Fruit fly (Drosophila melanogaster) whole organism, embryonic: ENCODE results near the gene CG17564.
A peak's percentile ranks its signal among the peaks of the same experiment; 100 is the strongest.

Experiments
- Atf6 ChIP-seq: fragments of 200-800 bp; sonication (Bioruptor generic); IDR thresholded peaks from 2 replicates; pipeline ENCODE4 v1.3.6; 2022; ENCODE audit warnings: missing biosample characterization, missing genetic modification characterization
- Blimp-1 ChIP-seq: fragments of 200-800 bp; sonication (Bioruptor generic); optimal IDR thresholded peaks from 3 replicates; lab custom pipeline; 2018; ENCODE audit warnings: missing biosample characterization, missing genetic modification characterization, mild to moderate bottlenecking, moderate library complexity, missing genetic modification reagents
- CG10147 ChIP-seq: fragments of 200-800 bp; sonication (Bioruptor generic); optimal IDR thresholded peaks from 2 replicates; lab custom pipeline; 2019; ENCODE audit warnings: missing biosample characterization, mild to moderate bottlenecking, missing genetic modification characterization, moderate library complexity
- CG10209 ChIP-seq: fragments of 200-800 bp; sonication (Bioruptor generic); optimal IDR thresholded peaks from 3 replicates; lab custom pipeline; 2017; ENCODE audit warnings: missing biosample characterization, mild to moderate bottlenecking, missing genetic modification characterization, missing genetic modification reagents
- CG11085 ChIP-seq: fragments of 200-800 bp; sonication (Bioruptor generic); IDR thresholded peaks from 2 replicates; pipeline ENCODE4 v1.3.6; 2022; ENCODE audit warnings: missing biosample characterization, missing genetic modification characterization
- CG11695 ChIP-seq: fragments of 200-800 bp; sonication (Bioruptor generic); IDR thresholded peaks from 3 replicates; pipeline ENCODE4 v1.3.6; 2022; ENCODE audit warnings: missing biosample characterization, missing genetic modification characterization
- CG12236 ChIP-seq: fragments of 200-800 bp; sonication (Bioruptor generic); optimal IDR thresholded peaks from 2 replicates; lab custom pipeline; 2016; ENCODE audit warnings: missing biosample characterization, missing genetic modification characterization
- CG12769 ChIP-seq: fragments of 200-800 bp; sonication (Bioruptor generic); optimal IDR thresholded peaks from 2 replicates; lab custom pipeline; 2019; ENCODE audit warnings: missing biosample characterization, mild to moderate bottlenecking, missing genetic modification characterization, moderate library complexity
- CG13287 ChIP-seq: fragments of 200-800 bp; sonication (Bioruptor generic); IDR thresholded peaks from 2 replicates; pipeline ENCODE4 v1.3.6; 2022; ENCODE audit warnings: missing biosample characterization, missing genetic modification characterization; ENCODE audit not compliant: partially characterized antibody
- CG17186 ChIP-seq: fragments of 200-800 bp; sonication (Bioruptor generic); optimal IDR thresholded peaks from 3 replicates; lab custom pipeline; 2017; ENCODE audit warnings: missing biosample characterization, missing genetic modification reagents, missing genetic modification characterization
- CG17359 ChIP-seq: fragments of 200-800 bp; sonication (Bioruptor generic); optimal IDR thresholded peaks from 3 replicates; lab custom pipeline; 2018; ENCODE audit warnings: missing biosample characterization, mild to moderate bottlenecking, missing genetic modification characterization, moderate library complexity
- CG17361 ChIP-seq: fragments of 200-800 bp; sonication (Bioruptor generic); IDR thresholded peaks from 3 replicates; pipeline ENCODE4 v1.3.6; 2022; ENCODE audit warnings: missing biosample characterization, missing genetic modification characterization
- CG17385 ChIP-seq: fragments of 200-800 bp; sonication (Bioruptor generic); optimal IDR thresholded peaks from 3 replicates; lab custom pipeline; 2018; ENCODE audit warnings: missing biosample characterization, mild to moderate bottlenecking, missing genetic modification characterization
- CG17612 ChIP-seq: fragments of 200-800 bp; sonication (Bioruptor generic); IDR thresholded peaks from 2 replicates; pipeline ENCODE4 v1.3.6; 2022; ENCODE audit warnings: missing biosample characterization, missing genetic modification characterization
- CG2120 ChIP-seq: fragments of 200-800 bp; sonication (Bioruptor generic); optimal IDR thresholded peaks from 3 replicates; lab custom pipeline; 2016; ENCODE audit warnings: missing biosample characterization, missing genetic modification characterization
- CG2875 ChIP-seq: fragments of 200-800 bp; sonication (Bioruptor generic); optimal IDR thresholded peaks from 2 replicates; lab custom pipeline; 2017; ENCODE audit warnings: missing biosample characterization, mild to moderate bottlenecking, missing genetic modification characterization, missing genetic modification reagents
- CG30020 ChIP-seq: fragments of 200-800 bp; optimal IDR thresholded peaks from 2 replicates; lab custom pipeline; 2019; ENCODE audit warnings: missing biosample characterization, mild to moderate bottlenecking, missing genetic modification characterization, moderate library complexity
- CG30431 ChIP-seq: fragments of 200-800 bp; sonication (Bioruptor generic); optimal IDR thresholded peaks from 2 replicates; lab custom pipeline; 2017; ENCODE audit warnings: missing biosample characterization, missing genetic modification characterization
- CG31224 ChIP-seq: fragments of 200-800 bp; sonication (Bioruptor generic); IDR thresholded peaks from 2 replicates; pipeline ENCODE4 v1.3.6; 2022; ENCODE audit warnings: missing biosample characterization, missing genetic modification characterization
- CG3726 ChIP-seq: fragments of 200-800 bp; sonication (Bioruptor generic); IDR thresholded peaks from 3 replicates; pipeline ENCODE4, ENCODE4 v1.3.6; 2022; ENCODE audit warnings: missing biosample characterization, missing genetic modification characterization
- CG4707 ChIP-seq: fragments of 200-800 bp; sonication (Bioruptor generic); optimal IDR thresholded peaks from 2 replicates; lab custom pipeline; 2018; ENCODE audit warnings: missing biosample characterization, mild to moderate bottlenecking, missing genetic modification characterization, moderate library complexity
- CG6175 ChIP-seq: fragments of 200-800 bp; sonication (Bioruptor generic); IDR thresholded peaks from 3 replicates; pipeline ENCODE4 v1.3.6; 2022; ENCODE audit warnings: missing biosample characterization, missing genetic modification characterization
- CG6683 ChIP-seq: fragments of 200-800 bp; sonication (Bioruptor generic); optimal IDR thresholded peaks from 2 replicates; lab custom pipeline; 2017; ENCODE audit warnings: missing biosample characterization, mild to moderate bottlenecking, missing genetic modification characterization, missing genetic modification reagents
- CG6854 ChIP-seq: fragments of 200-800 bp; sonication (Bioruptor generic); optimal IDR thresholded peaks from 3 replicates; lab custom pipeline; 2017; ENCODE audit warnings: missing biosample characterization, mild to moderate bottlenecking, missing genetic modification characterization
- CG9797 ChIP-seq: fragments of 200-800 bp; sonication (Bioruptor generic); optimal IDR thresholded peaks from 3 replicates; lab custom pipeline; 2018; ENCODE audit warnings: missing biosample characterization, mild to moderate bottlenecking, missing genetic modification characterization
- CG9876 ChIP-seq: fragments of 200-800 bp; sonication (Bioruptor generic); optimal IDR thresholded peaks from 2 replicates; lab custom pipeline; 2016; ENCODE audit warnings: missing biosample characterization, missing genetic modification characterization
- Dad ChIP-seq: fragments of 200-800 bp; sonication (Bioruptor generic); optimal IDR thresholded peaks from 3 replicates; lab custom pipeline; 2016; ENCODE audit warnings: missing biosample characterization, missing genetic modification characterization
- Dref ChIP-seq: fragments of 200-800 bp; sonication (Bioruptor generic); IDR thresholded peaks from 2 replicates; pipeline ENCODE4 v1.3.6; 2022; ENCODE audit warnings: missing biosample characterization, missing genetic modification characterization
- Hey ChIP-seq: fragments of 200-800 bp; sonication (Bioruptor generic); optimal IDR thresholded peaks from 3 replicates; lab custom pipeline; 2018; ENCODE audit warnings: missing biosample characterization, mild to moderate bottlenecking, missing genetic modification characterization
- Hmx ChIP-seq: fragments of 200-800 bp; sonication (Bioruptor generic); optimal IDR thresholded peaks from 2 replicates; lab custom pipeline; 2016; ENCODE audit warnings: missing biosample characterization, missing genetic modification characterization
- MESR4 ChIP-seq: fragments of 200-800 bp; sonication (Bioruptor generic); optimal IDR thresholded peaks from 2 replicates; lab custom pipeline; 2018; ENCODE audit warnings: missing biosample characterization, mild to moderate bottlenecking, missing genetic modification characterization, moderate library complexity
- Usf ChIP-seq: fragments of 200-800 bp; sonication (Bioruptor generic); optimal IDR thresholded peaks from 2 replicates; lab custom pipeline; 2017; ENCODE audit warnings: missing genotype, missing biosample characterization, missing genetic modification characterization
- ato ChIP-seq: fragments of 200-800 bp; sonication (Bioruptor generic); IDR thresholded peaks from 2 replicates; pipeline ENCODE4 v1.3.6; 2022; ENCODE audit warnings: missing biosample characterization, missing genetic modification characterization; ENCODE audit not compliant: partially characterized antibody
- chn ChIP-seq: fragments of 200-800 bp; sonication (Bioruptor generic); optimal IDR thresholded peaks from 2 replicates; lab custom pipeline; 2016; ENCODE audit warnings: missing biosample characterization, missing genetic modification characterization
- ci ChIP-seq: fragments of 200-800 bp; sonication (Bioruptor generic); IDR thresholded peaks from 3 replicates; pipeline ENCODE4 v1.3.6; 2022; ENCODE audit warnings: missing biosample characterization, missing genetic modification characterization
- dm ChIP-seq: fragments of 200-800 bp; sonication (Bioruptor generic); optimal IDR thresholded peaks from 3 replicates; lab custom pipeline; 2016; ENCODE audit warnings: missing biosample characterization, missing genetic modification characterization
- fru ChIP-seq: fragments of >200 bp; optimal IDR thresholded peaks from 2 replicates; lab custom pipeline; 2017
- ftz-f1 ChIP-seq: fragments of 200-800 bp; sonication (Bioruptor generic); optimal IDR thresholded peaks from 2 replicates; lab custom pipeline; 2016; ENCODE audit warnings: missing biosample characterization, missing genetic modification characterization
- her ChIP-seq: fragments of 200-800 bp; sonication (Bioruptor generic); optimal IDR thresholded peaks from 2 replicates; lab custom pipeline; 2016; ENCODE audit warnings: missing biosample characterization, missing genetic modification characterization
- insv ChIP-seq, 2 experiments: fragments of 200-800 bp; sonication (Bioruptor generic); optimal IDR thresholded peaks; 3 replicates each; lab custom pipeline; 2016 to 2018; ENCODE audit warnings: missing biosample characterization in 2 of 2, missing genetic modification characterization in 2 of 2
- nerfin-2 ChIP-seq: fragments of 200-800 bp; sonication (Bioruptor generic); IDR thresholded peaks from 2 replicates; pipeline ENCODE4 v1.3.6; 2022; ENCODE audit warnings: missing biosample characterization, missing genetic modification characterization; ENCODE audit not compliant: partially characterized antibody
- oc ChIP-seq: fragments of 200-800 bp; sonication (Bioruptor generic); optimal IDR thresholded peaks from 2 replicates; lab custom pipeline; 2018; ENCODE audit warnings: missing biosample characterization, mild to moderate bottlenecking, missing genetic modification characterization, moderate library complexity
- pfk ChIP-seq: fragments of 200-800 bp; sonication (Bioruptor generic); optimal IDR thresholded peaks from 2 replicates; lab custom pipeline; 2018; ENCODE audit warnings: missing biosample characterization, mild to moderate bottlenecking, missing genetic modification characterization, moderate library complexity
- pros ChIP-seq: fragments of 200-800 bp; sonication (Bioruptor generic); optimal IDR thresholded peaks from 3 replicates; lab custom pipeline; 2019; ENCODE audit warnings: missing biosample characterization, mild to moderate bottlenecking, missing genetic modification characterization, moderate library complexity
- pum ChIP-seq: fragments of 200-800 bp; sonication (Bioruptor generic); optimal IDR thresholded peaks from 2 replicates; lab custom pipeline; 2016; ENCODE audit warnings: missing biosample characterization, missing genetic modification characterization
- scrt ChIP-seq: fragments of 200-800 bp; sonication (Bioruptor generic); optimal IDR thresholded peaks from 2 replicates; lab custom pipeline; 2018; ENCODE audit warnings: missing biosample characterization, mild to moderate bottlenecking, missing genetic modification characterization, moderate library complexity
- sens ChIP-seq: fragments of 200-800 bp; sonication (Bioruptor generic); peaks from one replicate; lab custom pipeline; 2016; ENCODE audit warnings: missing biosample characterization, missing genetic modification characterization
- sens-2 ChIP-seq: fragments of 200-800 bp; sonication (Bioruptor generic); IDR thresholded peaks from 2 replicates; pipeline ENCODE4 v1.3.6; 2022; ENCODE audit warnings: missing biosample characterization, missing genetic modification characterization
- slbo ChIP-seq: fragments of 200-800 bp; sonication (Bioruptor generic); IDR thresholded peaks from 2 replicates; pipeline ENCODE4 v1.3.6; 2022; ENCODE audit warnings: missing biosample characterization, missing genetic modification characterization
- usp ChIP-seq: fragments of >200 bp; optimal IDR thresholded peaks from 2 replicates; lab custom pipeline; 2017; ENCODE audit warnings: missing biosample characterization, missing genetic modification characterization
- z ChIP-seq: fragments of 200-800 bp; sonication (Bioruptor generic); IDR thresholded peaks from 3 replicates; pipeline ENCODE4 v1.3.6; 2022; ENCODE audit warnings: missing biosample characterization, missing genetic modification characterization
- zfh2 ChIP-seq: fragments of 200-800 bp; sonication (Bioruptor generic); optimal IDR thresholded peaks from 2 replicates; lab custom pipeline; 2016; ENCODE audit warnings: missing biosample characterization, missing genetic modification characterization

The CG17564 gene

DNA sequence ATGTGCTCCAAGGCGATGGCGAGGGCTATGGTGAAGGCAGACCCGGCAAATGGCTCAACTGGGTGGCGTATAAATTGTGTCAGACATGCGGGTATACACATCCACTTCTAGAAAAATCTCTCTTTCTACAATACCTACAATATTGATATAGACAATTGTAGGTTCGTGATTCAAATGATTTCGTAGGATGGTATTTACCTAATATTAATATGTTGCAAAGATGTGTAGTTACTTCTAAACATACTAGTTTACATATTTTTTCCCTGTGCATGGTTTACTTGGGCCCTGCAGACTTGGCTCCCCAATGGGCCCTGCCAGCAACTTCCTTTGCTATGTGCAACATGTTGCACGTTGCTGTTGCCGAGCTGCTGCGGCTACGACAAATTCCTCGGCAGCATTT is 42.3 kb upstream of the CG17564 start (continued):
- TF ChIP-seq nerfin-2 (GFP tag; lab: Robert Waterston, UW), result no peak
- TF ChIP-seq CG17612, result no peak
- TF ChIP-seq CG2120 (GFP tag; lab: Kevin White, UChicago), result no peak
- no peak for TF ChIP-seq CG10147 (GFP tag; lab: Kevin White, UChicago)
- peak; percentile 59; the same call in 1 of the 3 replicates for TF ChIP-seq CG17361 (GFP tag; lab: Robert Waterston, UW)
- no peak for TF ChIP-seq insv (GFP tag; optimal IDR thresholded peaks at IDR 0.05; lab: Kevin White, UChicago)
- TF ChIP-seq CG6175 (GFP tag; lab: Robert Waterston, UW), result no peak
- no peak for TF ChIP-seq CG3726 (GFP tag; lab: Robert Waterston, UW)
- no peak for TF ChIP-seq CG11085 (GFP tag; lab: Robert Waterston, UW)
- TF ChIP-seq CG4707 (GFP tag; lab: Kevin White, UChicago), result peak; percentile 7
- TF ChIP-seq pfk (GFP tag; lab: Kevin White, UChicago), result no peak
- TF ChIP-seq CG2875 (GFP tag; lab: Kevin White, UChicago), result peak; percentile 50
- TF ChIP-seq CG17186 (GFP tag; lab: Kevin White, UChicago), result no peak
- peak; percentile 41 for TF ChIP-seq CG17359 (tag; lab: Kevin White, UChicago)
- no peak for TF ChIP-seq CG12769
- TF ChIP-seq slbo, result no peak
- TF ChIP-seq Dad (GFP tag; lab: Kevin White, UChicago), result no peak
- TF ChIP-seq Atf6, result no peak
- no peak for TF ChIP-seq CG6683 (GFP tag; lab: Kevin White, UChicago)
- peak; percentile 78 for TF ChIP-seq sens (GFP tag; lab: Kevin White, UChicago)
- no peak for TF ChIP-seq CG30020
- TF ChIP-seq her (GFP tag; lab: Kevin White, UChicago), result no peak
- no peak for TF ChIP-seq pros (GFP tag; lab: Kevin White, UChicago)
- no peak for TF ChIP-seq MESR4 (GFP tag; lab: Kevin White, UChicago)
- no peak for TF ChIP-seq CG31224 (GFP tag; lab: Robert Waterston, UW)
- TF ChIP-seq CG13287 (GFP tag; lab: Robert Waterston, UW), result no peak
- no peak for TF ChIP-seq chn (GFP tag; lab: Kevin White, UChicago)
- no peak for TF ChIP-seq CG6854
- peak; percentile 74 for TF ChIP-seq Blimp-1 (GFP tag; lab: Kevin White, UChicago)
- peak; percentile 36 for TF ChIP-seq pum
- no peak for TF ChIP-seq sens-2
- TF ChIP-seq Dref (GFP tag; lab: Robert Waterston, UW), result no peak
- no peak for TF ChIP-seq CG17385 (GFP tag; lab: Kevin White, UChicago)
- no peak for TF ChIP-seq dm (GFP tag; lab: Kevin White, UChicago)
- TF ChIP-seq ftz-f1 (GFP tag; lab: Kevin White, UChicago), result no peak
- TF ChIP-seq ato (GFP tag; lab: Robert Waterston, UW), result no peak
- no peak for TF ChIP-seq usp (GFP tag; lab: Kevin White, UChicago)
- TF ChIP-seq zfh2 (GFP tag; lab: Kevin White, UChicago), result no peak
- TF ChIP-seq Usf (GFP tag; lab: Kevin White, UChicago), result no peak
- no peak for TF ChIP-seq Hmx (GFP tag; lab: Kevin White, UChicago)
- TF ChIP-seq ci (GFP tag; lab: Robert Waterston, UW), result peak; percentile 58; the same call in 1 of the 3 replicates
- TF ChIP-seq CG12236, result peak; percentile 25
- TF ChIP-seq oc (tag; lab: Kevin White, UChicago), result peak; percentile 55
- 0 out of 3 replicates have a peak, but pooled peaks have one; percentile 16 for TF ChIP-seq CG11695 (GFP tag; lab: Robert Waterston, UW)
- no peak for TF ChIP-seq scrt (GFP tag; lab: Kevin White, UChicago)
- no peak for TF ChIP-seq CG9876 (GFP tag; lab: Kevin White, UChicago)
- no peak for TF ChIP-seq CG30431
- TF ChIP-seq CG10209 (GFP tag; lab: Kevin White, UChicago), result peak; percentile 37
- no peak for TF ChIP-seq Hey (tag; lab: Kevin White, UChicago)
- no peak for TF ChIP-seq z (GFP tag; lab: Robert Waterston, UW)
- no peak for TF ChIP-seq fru (lab: Kevin White, UChicago)
- no peak for TF ChIP-seq CG9797 (GFP tag; lab: Kevin White, UChicago)
